Fruit fly (Drosophila melanogaster) whole organism, embryonic: ENCODE results near the gene sad.

Source experiments
- Abd-B ChIP-seq: fragments of 200-800 bp; sonication (Bioruptor generic); optimal IDR thresholded peaks from 2 replicates; lab custom pipeline; 2018; ENCODE audit warnings: missing biosample characterization, mild to moderate bottlenecking, missing genetic modification characterization, moderate library complexity
- Bgb ChIP-seq: fragments of 200-800 bp; sonication (Bioruptor generic); IDR thresholded peaks from 2 replicates; pipeline ENCODE4 v1.3.6; 2022; ENCODE audit warnings: missing biosample characterization, missing genetic modification characterization; ENCODE audit not compliant: partially characterized antibody
- Blimp-1 ChIP-seq: fragments of 200-800 bp; sonication (Bioruptor generic); optimal IDR thresholded peaks from 3 replicates; lab custom pipeline; 2018; ENCODE audit warnings: missing biosample characterization, missing genetic modification characterization, mild to moderate bottlenecking, moderate library complexity, missing genetic modification reagents
- CG10462 ChIP-seq: fragments of 200-800 bp; sonication (Bioruptor generic); optimal IDR thresholded peaks from 2 replicates; lab custom pipeline; 2016; ENCODE audit warnings: missing biosample characterization, missing genetic modification characterization
- CG11456 ChIP-seq: fragments of 200-800 bp; sonication (Bioruptor generic); IDR thresholded peaks from 3 replicates; pipeline ENCODE4 v1.3.6; 2022; ENCODE audit warnings: missing biosample characterization, missing genetic modification characterization
- CG13123 ChIP-seq: fragments of 200-800 bp; sonication (Bioruptor generic); optimal IDR thresholded peaks from 2 replicates; lab custom pipeline; 2016; ENCODE audit warnings: missing biosample characterization, missing genetic modification characterization
- CG13287 ChIP-seq: fragments of 200-800 bp; sonication (Bioruptor generic); IDR thresholded peaks from 2 replicates; pipeline ENCODE4 v1.3.6; 2022; ENCODE audit warnings: missing biosample characterization, missing genetic modification characterization; ENCODE audit not compliant: partially characterized antibody
- CG15601 ChIP-seq: fragments of 200-800 bp; sonication (Bioruptor generic); optimal IDR thresholded peaks from 3 replicates; lab custom pipeline; 2019; ENCODE audit warnings: missing biosample characterization, mild to moderate bottlenecking, missing genetic modification characterization, moderate library complexity
- CG1792 ChIP-seq: fragments of 200-800 bp; sonication (Bioruptor generic); optimal IDR thresholded peaks from 2 replicates; lab custom pipeline; 2016; ENCODE audit warnings: missing biosample characterization, missing genetic modification characterization
- CG18011 ChIP-seq: fragments of 200-800 bp; sonication (Bioruptor generic); optimal IDR thresholded peaks from 2 replicates; lab custom pipeline; 2017; ENCODE audit warnings: missing biosample characterization, missing genetic modification characterization, mild to moderate bottlenecking, moderate library complexity, missing genotype
- CG30403 ChIP-seq: fragments of 200-800 bp; sonication (Bioruptor generic); optimal IDR thresholded peaks from 3 replicates; lab custom pipeline; 2016; ENCODE audit warnings: missing biosample characterization, missing genetic modification characterization
- CG31365 ChIP-seq: fragments of 200-800 bp; sonication (Bioruptor generic); optimal IDR thresholded peaks from 2 replicates; lab custom pipeline; 2018; ENCODE audit warnings: missing biosample characterization, mild to moderate bottlenecking, missing genetic modification characterization
- CG32772 ChIP-seq: fragments of 200-800 bp; sonication (Bioruptor generic); IDR thresholded peaks from 2 replicates; pipeline ENCODE4 v1.3.6; 2022; ENCODE audit warnings: missing biosample characterization, missing genetic modification characterization
- CG34224 ChIP-seq: fragments of 200-800 bp; sonication (Bioruptor generic); IDR thresholded peaks from 3 replicates; pipeline ENCODE4 v1.3.6; 2022; ENCODE audit warnings: missing biosample characterization, missing genetic modification characterization; ENCODE audit not compliant: partially characterized antibody
- CG3995 ChIP-seq: fragments of 200-800 bp; sonication (Bioruptor generic); optimal IDR thresholded peaks from 3 replicates; lab custom pipeline; 2016; ENCODE audit warnings: missing biosample characterization, missing genetic modification characterization
- CG4360 ChIP-seq: fragments of 200-800 bp; sonication (Bioruptor generic); IDR thresholded peaks from 2 replicates; pipeline ENCODE4 v1.3.6; 2022; ENCODE audit warnings: missing biosample characterization, missing genetic modification characterization
- CG6791 ChIP-seq: fragments of 200-800 bp; sonication (Bioruptor generic); IDR thresholded peaks from 3 replicates; pipeline ENCODE4 v1.3.6; 2022; ENCODE audit warnings: missing biosample characterization, missing genetic modification characterization; ENCODE audit not compliant: partially characterized antibody
- CG7963 ChIP-seq: fragments of 200-800 bp; sonication (Bioruptor generic); IDR thresholded peaks from 3 replicates; pipeline ENCODE4 v1.3.6; 2022; ENCODE audit warnings: missing biosample characterization, missing genetic modification characterization; ENCODE audit not compliant: partially characterized antibody
- CG8478 ChIP-seq: fragments of >200 bp; optimal IDR thresholded peaks from 2 replicates; lab custom pipeline; 2018
- CoRest ChIP-seq: fragments of 200-800 bp; sonication (Bioruptor generic); optimal IDR thresholded peaks from 3 replicates; lab custom pipeline; 2018; ENCODE audit warnings: missing biosample characterization, mild to moderate bottlenecking, missing genetic modification characterization, moderate library complexity
- D19B ChIP-seq: fragments of 200-800 bp; sonication (Bioruptor generic); optimal IDR thresholded peaks from 2 replicates; lab custom pipeline; 2017; ENCODE audit warnings: missing biosample characterization, mild to moderate bottlenecking, missing genetic modification characterization
- Drgx ChIP-seq: fragments of 200-800 bp; sonication (Bioruptor generic); IDR thresholded peaks from 2 replicates; pipeline ENCODE4 v1.3.6; 2022; ENCODE audit warnings: missing biosample characterization, missing genetic modification characterization
- HLHmδ ChIP-seq: fragments of 200-800 bp; sonication (Bioruptor generic); optimal IDR thresholded peaks from 2 replicates; lab custom pipeline; 2018; ENCODE audit warnings: missing biosample characterization, mild to moderate bottlenecking, missing genetic modification characterization, moderate library complexity
- Hand ChIP-seq: fragments of 200-800 bp; sonication (Bioruptor generic); optimal IDR thresholded peaks from 2 replicates; lab custom pipeline; 2017; ENCODE audit warnings: mild to moderate bottlenecking, missing biosample characterization, missing genetic modification reagents, missing genetic modification characterization
- Hr3 ChIP-seq: fragments of 200-800 bp; sonication (Bioruptor generic); optimal IDR thresholded peaks from 3 replicates; lab custom pipeline; 2016; ENCODE audit warnings: missing biosample characterization, missing genetic modification characterization
- Jarid2 ChIP-seq: fragments of 200-800 bp; sonication (Bioruptor generic); optimal IDR thresholded peaks from 3 replicates; lab custom pipeline; 2017; ENCODE audit warnings: mild to moderate bottlenecking, missing biosample characterization, missing genetic modification reagents, missing genetic modification characterization
- Scr ChIP-seq: fragments of 200-800 bp; sonication (Bioruptor generic); IDR thresholded peaks from 2 replicates; pipeline ENCODE4 v1.3.6; 2022; ENCODE audit warnings: missing biosample characterization, missing genetic modification characterization; ENCODE audit not compliant: partially characterized antibody
- Taf1 ChIP-seq: fragments of 200-800 bp; sonication (Bioruptor generic); IDR thresholded peaks from 2 replicates; pipeline ENCODE4 v1.3.6; 2022; ENCODE audit warnings: missing biosample characterization, missing genetic modification characterization
- bab2 ChIP-seq: fragments of 200-800 bp; sonication (Bioruptor generic); optimal IDR thresholded peaks from 2 replicates; lab custom pipeline; 2016; ENCODE audit warnings: missing biosample characterization, missing genetic modification characterization
- chif ChIP-seq, 2 experiments: fragments of 200-800 bp; sonication (Bioruptor generic); optimal IDR thresholded peaks; 3 replicates each; lab custom pipeline; 2016; ENCODE audit warnings: missing biosample characterization in 2 of 2, missing genetic modification characterization in 2 of 2
- corto ChIP-seq: fragments of 200-800 bp; sonication (Bioruptor generic); optimal IDR thresholded peaks from 2 replicates; lab custom pipeline; 2016; ENCODE audit warnings: missing biosample characterization, mild to moderate bottlenecking, missing genetic modification characterization, moderate library complexity
- dysf ChIP-seq: fragments of 200-800 bp; sonication (Bioruptor generic); IDR thresholded peaks from 3 replicates; pipeline ENCODE4 v1.3.6; 2022; ENCODE audit warnings: missing biosample characterization, missing genetic modification characterization
- ewg ChIP-seq: fragments of 200-800 bp; sonication (Bioruptor generic); optimal IDR thresholded peaks from 3 replicates; lab custom pipeline; 2017; ENCODE audit warnings: mild to moderate bottlenecking, missing biosample characterization, missing genetic modification reagents, missing genetic modification characterization
- grn ChIP-seq: fragments of 200-800 bp; sonication (Bioruptor generic); optimal IDR thresholded peaks from 3 replicates; lab custom pipeline; 2017; ENCODE audit warnings: missing biosample characterization, missing genetic modification characterization
- gsb-n ChIP-seq: fragments of 200-800 bp; sonication (Bioruptor generic); optimal IDR thresholded peaks from 3 replicates; lab custom pipeline; 2018; ENCODE audit warnings: missing biosample characterization, mild to moderate bottlenecking, missing genetic modification characterization
- ind ChIP-seq: fragments of 200-800 bp; sonication (Bioruptor generic); optimal IDR thresholded peaks from 3 replicates; lab custom pipeline; 2016; ENCODE audit warnings: missing biosample characterization, missing genetic modification characterization
- insv ChIP-seq, 2 experiments: fragments of 200-800 bp; sonication (Bioruptor generic); optimal IDR thresholded peaks; 3 replicates each; lab custom pipeline; 2016 to 2018; ENCODE audit warnings: missing biosample characterization in 2 of 2, missing genetic modification characterization in 2 of 2
- maf-S ChIP-seq: fragments of 200-800 bp; sonication (Bioruptor generic); optimal IDR thresholded peaks from 2 replicates; lab custom pipeline; 2016; ENCODE audit warnings: missing biosample characterization, missing genetic modification characterization
- mld ChIP-seq: fragments of 200-800 bp; sonication (Bioruptor generic); IDR thresholded peaks from 3 replicates; pipeline ENCODE4 v1.3.6; 2022; ENCODE audit warnings: missing biosample characterization, missing genetic modification characterization; ENCODE audit not compliant: partially characterized antibody
- oc ChIP-seq: fragments of 200-800 bp; sonication (Bioruptor generic); optimal IDR thresholded peaks from 2 replicates; lab custom pipeline; 2018; ENCODE audit warnings: missing biosample characterization, mild to moderate bottlenecking, missing genetic modification characterization, moderate library complexity
- otp ChIP-seq: fragments of 200-800 bp; sonication (Bioruptor generic); IDR thresholded peaks from 3 replicates; pipeline ENCODE4, ENCODE4 v1.3.6; 2022; ENCODE audit warnings: missing biosample characterization, missing genetic modification characterization
- pb ChIP-seq: fragments of 200-800 bp; sonication (Bioruptor generic); optimal IDR thresholded peaks from 3 replicates; lab custom pipeline; 2016; ENCODE audit warnings: missing biosample characterization, missing genetic modification characterization
- prd ChIP-seq, 3 experiments: fragments of >200 bp in 2 of 3; fragments of 200-800 bp in 1 of 3; sonication (Bioruptor generic) in 1 of 3; optimal IDR thresholded peaks in 2 of 3; IDR thresholded peaks in 1 of 3; 2 replicates in 2 of 3; 3 replicates in 1 of 3; pipeline versions ENCODE4 v1.3.6 to Lab custom; 2017 to 2022; ENCODE audit warnings: missing biosample characterization in 1 of 3, missing genetic modification characterization in 1 of 3
- pros ChIP-seq: fragments of 200-800 bp; sonication (Bioruptor generic); optimal IDR thresholded peaks from 3 replicates; lab custom pipeline; 2019; ENCODE audit warnings: missing biosample characterization, mild to moderate bottlenecking, missing genetic modification characterization, moderate library complexity
- psq ChIP-seq: fragments of 200-800 bp; sonication (Bioruptor generic); optimal IDR thresholded peaks from 2 replicates; lab custom pipeline; 2017; ENCODE audit warnings: missing biosample characterization, missing genetic modification characterization
- repo ChIP-seq: fragments of 200-800 bp; sonication (Bioruptor generic); optimal IDR thresholded peaks from 2 replicates; lab custom pipeline; 2016; ENCODE audit warnings: missing biosample characterization, missing genetic modification characterization
- row ChIP-seq: fragments of 200-800 bp; sonication (Bioruptor generic); IDR thresholded peaks from 3 replicates; pipeline ENCODE4 v1.3.6; 2022; ENCODE audit warnings: missing biosample characterization, missing genetic modification characterization
- scrt ChIP-seq: fragments of 200-800 bp; sonication (Bioruptor generic); optimal IDR thresholded peaks from 2 replicates; lab custom pipeline; 2018; ENCODE audit warnings: missing biosample characterization, mild to moderate bottlenecking, missing genetic modification characterization, moderate library complexity
- slp2 ChIP-seq: fragments of 200-800 bp; sonication (Bioruptor generic); optimal IDR thresholded peaks from 2 replicates; lab custom pipeline; 2016; ENCODE audit warnings: missing biosample characterization, missing genetic modification characterization

Gene sad

DNA sequence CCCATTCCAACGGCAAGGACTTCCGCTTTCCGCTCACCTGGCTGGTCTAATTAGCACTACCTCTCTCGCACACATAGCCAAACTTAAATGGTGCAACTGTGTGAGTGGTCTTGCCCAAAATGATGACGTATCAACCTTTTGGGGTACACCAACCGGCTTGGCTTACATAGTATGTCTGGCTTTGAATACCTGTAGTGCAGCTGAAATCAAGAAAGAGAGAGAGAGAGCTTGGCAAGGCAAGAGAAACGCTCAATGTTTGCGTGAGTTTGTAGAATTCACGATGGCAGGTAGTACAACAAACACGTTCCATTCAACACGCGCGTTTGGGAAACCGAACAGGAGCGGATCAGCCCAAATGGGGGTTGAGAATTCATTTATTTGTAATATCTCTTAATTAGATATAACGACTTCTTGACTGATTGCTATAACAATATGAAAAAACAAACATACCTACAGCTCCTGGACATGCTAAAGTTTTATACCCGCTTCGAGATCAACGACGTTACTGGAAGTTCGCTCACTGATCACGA is 11.1 kb downstream of the sad start (continued):
- TF ChIP-seq CoRest (tag; lab: Kevin White, UChicago) (peak; percentile 9), CG7963 (GFP tag; lab: Robert Waterston, UW) (peak; percentile 38; the same call in 1 of the 3 replicates), CG13287 (GFP tag; lab: Robert Waterston, UW) (peak; percentile 63), corto (GFP tag; lab: Kevin White, UChicago) (no peak), psq (GFP tag; lab: Kevin White, UChicago) (no peak), slp2 (no peak), CG3995 (GFP tag; lab: Kevin White, UChicago) (peak; percentile 30), CG31365 (tag; lab: Kevin White, UChicago) (no peak), CG10462 (GFP tag; lab: Kevin White, UChicago) (no peak), grn (GFP tag; lab: Kevin White, UChicago) (no peak), oc (tag; lab: Kevin White, UChicago) (no peak), CG34224 (GFP tag; lab: Robert Waterston, UW) (peak; percentile 20; the same call in 1 of the 3 replicates), Blimp-1 (GFP tag; lab: Kevin White, UChicago) (no peak), CG8478 (lab: Kevin White, UChicago) (no peak), pros (GFP tag; lab: Kevin White, UChicago) (peak; percentile 58), CG11456 (GFP tag; lab: Robert Waterston, UW) (no peak), Hand (GFP tag; lab: Kevin White, UChicago) (no peak), insv (GFP tag; optimal IDR thresholded peaks at IDR 0.05; lab: Kevin White, UChicago) (peak in 1 of 2 experiments; percentile 53), mld (no peak), otp (GFP tag; lab: Robert Waterston, UW) (0 out of 3 replicates have a peak, but pooled peaks have one; percentile 4), row (GFP tag; lab: Robert Waterston, UW) (peak; percentile 81), gsb-n (no peak), D19B (GFP tag; lab: Kevin White, UChicago) (no peak), Scr (GFP tag; lab: Robert Waterston, UW) (peak; percentile 49), bab2 (GFP tag; lab: Kevin White, UChicago) (peak; percentile 16), Drgx (GFP tag; lab: Robert Waterston, UW) (peak; percentile 45; the same call in 1 of the 2 replicates), Bgb (GFP tag; lab: Robert Waterston, UW) (peak; percentile 52), chif (GFP tag; optimal IDR thresholded peaks at IDR 0.05; lab: Kevin White, UChicago) (no peak), CG1792 (GFP tag; lab: Kevin White, UChicago) (no peak), CG32772 (GFP tag; lab: Robert Waterston, UW) (no peak), HLHmδ (GFP tag; lab: Kevin White, UChicago) (no peak), scrt (no peak), CG4360 (peak; percentile 75), Hr3 (no peak), CG18011 (no peak), Abd-B (no peak), CG30403 (GFP tag; lab: Kevin White, UChicago) (peak; percentile 35), CG15601 (tag; lab: Kevin White, UChicago) (peak; percentile 30), Jarid2 (GFP tag; lab: Kevin White, UChicago) (no peak), dysf (GFP tag; lab: Robert Waterston, UW) (0 out of 3 replicates have a peak, but pooled peaks have one; percentile 28), maf-S (GFP tag; lab: Kevin White, UChicago) (no peak), CG13123 (GFP tag; lab: Kevin White, UChicago) (no peak), repo (GFP tag; lab: Kevin White, UChicago) (no peak), Taf1 (GFP tag; lab: Robert Waterston, UW) (no peak), ind (GFP tag; lab: Kevin White, UChicago) (no peak), prd (optimal IDR thresholded peaks at IDR 0.05; lab: Kevin White, UChicago) (no peak), prd (GFP tag; IDR thresholded peaks at IDR 0.05; lab: Robert Waterston, UW) (peak; percentile 33; the same call in 1 of the 3 replicates), CG6791 (no peak), ewg (GFP tag; lab: Kevin White, UChicago) (no peak), pb (GFP tag; lab: Kevin White, UChicago) (no peak)
